Worm (Caenorhabditis elegans) whole organism, L1 larva: ENCODE measurements around the gene sid-2.

Experiments used
- Y116A8C.19 ChIP-seq: sonication (generic microtip); optimal IDR thresholded peaks from 2 replicates; lab custom pipeline; 2016; ENCODE audit warnings: missing compliant biosample characterization, missing genetic modification characterization, borderline replicate concordance
- alr-1 ChIP-seq: fragments of 200-800 bp; sonication (Bioruptor generic); optimal IDR thresholded peaks from 2 replicates; lab custom pipeline; 2018; ENCODE audit warnings: borderline replicate concordance, mild to moderate bottlenecking, missing genetic modification characterization, missing compliant biosample characterization
- aly-2 ChIP-seq: fragments of 150-350 bp; optimal IDR thresholded peaks from 2 replicates; lab custom pipeline; 2014; ENCODE audit warnings: missing biosample characterization, missing genetic modification characterization
- blmp-1 ChIP-seq: fragments of 150-350 bp; optimal IDR thresholded peaks from 2 replicates; lab custom pipeline; 2014; ENCODE audit warnings: missing biosample characterization, missing genetic modification characterization
- ceh-82 ChIP-seq, 3 experiments: fragments of 150-350 bp in 1 of 3; sonication (generic microtip) in 2 of 3; optimal IDR thresholded peaks; 2 replicates each; lab custom pipeline; 2014 to 2017; ENCODE audit warnings: missing biosample characterization in 3 of 3, missing genetic modification characterization in 3 of 3
- ceh-90 ChIP-seq: sonication (generic microtip); optimal IDR thresholded peaks from 2 replicates; lab custom pipeline; 2016; ENCODE audit warnings: missing genetic modification characterization, missing compliant biosample characterization
- ces-1 ChIP-seq: fragments of 150-350 bp; optimal IDR thresholded peaks from 2 replicates; lab custom pipeline; 2014; ENCODE audit warnings: missing biosample characterization, missing genetic modification reagents, missing genetic modification characterization
- dpl-1 ChIP-seq, 3 experiments: fragments of 150-350 bp in 2 of 3; sonication (generic microtip) in 1 of 3; optimal IDR thresholded peaks; 2 replicates each; lab custom pipeline; 2014 to 2017; ENCODE audit warnings: missing biosample characterization in 3 of 3, missing genetic modification characterization in 3 of 3, missing genetic modification reagents in 3 of 3
- dsc-1 ChIP-seq: sonication (generic microtip); optimal IDR thresholded peaks from 2 replicates; lab custom pipeline; 2016; ENCODE audit warnings: mild to moderate bottlenecking, missing genetic modification characterization, missing compliant biosample characterization
- efl-1 ChIP-seq, 4 experiments: fragments of 150-350 bp; optimal IDR thresholded peaks in 3 of 4; peaks in 1 of 4; 1 replicate in 1 of 4; 2 replicates in 3 of 4; lab custom pipeline; 2014; ENCODE audit warnings: missing biosample characterization in 2 of 4, missing genetic modification characterization in 2 of 4, missing genetic modification reagents in 2 of 4
- efl-3 ChIP-seq: fragments of 200-800 bp; sonication (Bioruptor generic); optimal IDR thresholded peaks from 2 replicates; lab custom pipeline; 2018; ENCODE audit warnings: mild to moderate bottlenecking, missing genetic modification characterization, missing compliant biosample characterization
- egl-13 ChIP-seq: sonication (generic microtip); optimal IDR thresholded peaks from 2 replicates; lab custom pipeline; 2016; ENCODE audit warnings: missing genotype, missing genetic modification reagents, missing genetic modification characterization, missing compliant biosample characterization
- elt-3 ChIP-seq, 6 experiments: fragments of 150-350 bp in 1 of 6; sonication (generic microtip); optimal IDR thresholded peaks; 2 replicates each; lab custom pipeline; 2017 to 2018; ENCODE audit warnings: missing biosample characterization in 6 of 6, missing genetic modification characterization in 6 of 6, inconsistent platforms in 1 of 6
- ets-5 ChIP-seq: fragments of 200-800 bp; sonication (Bioruptor generic); IDR thresholded peaks from 2 replicates; pipeline ENCODE4 v1.3.6; 2022; ENCODE audit warnings: missing genetic modification characterization, missing compliant biosample characterization
- fkh-10 ChIP-seq: sonication (generic microtip); optimal IDR thresholded peaks from 2 replicates; lab custom pipeline; 2017; ENCODE audit warnings: missing biosample characterization, missing genetic modification reagents, missing genetic modification characterization
- fkh-8 ChIP-seq: sonication (generic microtip); optimal IDR thresholded peaks from 2 replicates; lab custom pipeline; 2016; ENCODE audit warnings: mild to moderate bottlenecking, missing genetic modification characterization, missing compliant biosample characterization
- fos-1 ChIP-seq: fragments of 150-350 bp; optimal IDR thresholded peaks from 2 replicates; lab custom pipeline; 2014; ENCODE audit warnings: missing biosample characterization, missing genetic modification characterization
- grh-1 ChIP-seq: fragments of 200-800 bp; sonication (Bioruptor generic); IDR thresholded peaks from 2 replicates; pipeline ENCODE4 v1.3.6; 2022; ENCODE audit warnings: missing genetic modification reagents, missing genetic modification characterization, missing compliant biosample characterization
- hlh-17 ChIP-seq: fragments of 200-800 bp; sonication (Bioruptor generic); optimal IDR thresholded peaks from 2 replicates; lab custom pipeline; 2018; ENCODE audit warnings: missing genetic modification characterization, mild to moderate bottlenecking, missing compliant biosample characterization, moderate library complexity, borderline replicate concordance
- lin-13 ChIP-seq: fragments of 150-350 bp; optimal IDR thresholded peaks from 2 replicates; lab custom pipeline; 2014; ENCODE audit warnings: missing biosample characterization, missing genetic modification reagents, missing genetic modification characterization
- lin-14 ChIP-seq: fragments of 200-800 bp; sonication (Bioruptor generic); optimal IDR thresholded peaks from 2 replicates; lab custom pipeline; 2018; ENCODE audit warnings: mild to moderate bottlenecking, missing genetic modification characterization, moderate library complexity, missing compliant biosample characterization
- lin-15B ChIP-seq: fragments of 150-350 bp; sonication (generic microtip); optimal IDR thresholded peaks from 3 replicates; lab custom pipeline; 2014; ENCODE audit warnings: missing biosample characterization, missing genetic modification characterization
- lin-39 ChIP-seq: fragments of 150-350 bp; optimal IDR thresholded peaks from 2 replicates; lab custom pipeline; 2014; ENCODE audit warnings: missing biosample characterization, missing genetic modification reagents, missing genetic modification characterization
- lsy-2 ChIP-seq, 2 experiments: fragments of 150-350 bp; optimal IDR thresholded peaks; 2 replicates each; lab custom pipeline; 2014; ENCODE audit warnings: missing biosample characterization in 2 of 2, missing genetic modification characterization in 2 of 2
- mep-1 ChIP-seq: fragments of 150-350 bp; optimal IDR thresholded peaks from 2 replicates; lab custom pipeline; 2014; ENCODE audit warnings: missing biosample characterization, missing genetic modification characterization
- nhr-71 ChIP-seq: sonication (generic microtip); optimal IDR thresholded peaks from 2 replicates; lab custom pipeline; 2016; ENCODE audit warnings: mild to moderate bottlenecking, missing genetic modification characterization, moderate library complexity, missing compliant biosample characterization
- nhr-77 ChIP-seq: fragments of 150-350 bp; optimal IDR thresholded peaks from 2 replicates; lab custom pipeline; 2014; ENCODE audit warnings: missing biosample characterization, missing genetic modification characterization
- nhr-85 ChIP-seq: sonication (generic microtip); peaks from one replicate; lab custom pipeline; 2016; ENCODE audit warnings: missing genetic modification characterization, inconsistent platforms, missing compliant biosample characterization
- pag-3 ChIP-seq: sonication (generic microtip); optimal IDR thresholded peaks from 2 replicates; lab custom pipeline; 2017; ENCODE audit warnings: missing genetic modification characterization, mild to moderate bottlenecking, missing compliant biosample characterization, antibody characterized with exemption, borderline replicate concordance; ENCODE audit not compliant: insufficient read depth
- pax-3 ChIP-seq: fragments of 200-800 bp; sonication (Bioruptor generic); optimal IDR thresholded peaks from 2 replicates; lab custom pipeline; 2018; ENCODE audit warnings: mild to moderate bottlenecking, missing genetic modification characterization, moderate library complexity, missing compliant biosample characterization
- pqm-1 ChIP-seq: sonication (generic microtip); optimal IDR thresholded peaks from 3 replicates; lab custom pipeline; 2017; ENCODE audit warnings: missing biosample characterization, missing genetic modification characterization
- rnt-1 ChIP-seq: sonication (generic microtip); optimal IDR thresholded peaks from 2 replicates; lab custom pipeline; 2016; ENCODE audit warnings: mild to moderate bottlenecking, missing genetic modification characterization, moderate library complexity, missing compliant biosample characterization
- skn-1 ChIP-seq: fragments of 150-350 bp; optimal IDR thresholded peaks from 2 replicates; lab custom pipeline; 2014; ENCODE audit warnings: missing biosample characterization, missing genetic modification characterization
- snpc-4 ChIP-seq: fragments of 150-350 bp; optimal IDR thresholded peaks from 2 replicates; lab custom pipeline; 2014; ENCODE audit warnings: missing biosample characterization, missing genetic modification characterization
- swsn-7 ChIP-seq: sonication (generic microtip); optimal IDR thresholded peaks from 2 replicates; lab custom pipeline; 2016; ENCODE audit warnings: missing genetic modification characterization, missing compliant biosample characterization
- tbx-2 ChIP-seq: sonication (generic microtip); optimal IDR thresholded peaks from 2 replicates; lab custom pipeline; 2016; ENCODE audit warnings: missing genetic modification characterization, missing compliant biosample characterization
- unc-86 ChIP-seq: sonication (generic microtip); optimal IDR thresholded peaks from 2 replicates; lab custom pipeline; 2016; ENCODE audit warnings: missing genetic modification characterization, missing compliant biosample characterization
- unc-98 ChIP-seq: fragments of 200-800 bp; sonication (Bioruptor generic); IDR thresholded peaks from 2 replicates; pipeline ENCODE4 v1.3.6; 2022; ENCODE audit warnings: missing genetic modification characterization, missing compliant biosample characterization
- ztf-4 ChIP-seq: fragments of 150-350 bp; optimal IDR thresholded peaks from 2 replicates; lab custom pipeline; 2014; ENCODE audit warnings: missing biosample characterization, missing genetic modification characterization

Gene sid-2

DNA sequence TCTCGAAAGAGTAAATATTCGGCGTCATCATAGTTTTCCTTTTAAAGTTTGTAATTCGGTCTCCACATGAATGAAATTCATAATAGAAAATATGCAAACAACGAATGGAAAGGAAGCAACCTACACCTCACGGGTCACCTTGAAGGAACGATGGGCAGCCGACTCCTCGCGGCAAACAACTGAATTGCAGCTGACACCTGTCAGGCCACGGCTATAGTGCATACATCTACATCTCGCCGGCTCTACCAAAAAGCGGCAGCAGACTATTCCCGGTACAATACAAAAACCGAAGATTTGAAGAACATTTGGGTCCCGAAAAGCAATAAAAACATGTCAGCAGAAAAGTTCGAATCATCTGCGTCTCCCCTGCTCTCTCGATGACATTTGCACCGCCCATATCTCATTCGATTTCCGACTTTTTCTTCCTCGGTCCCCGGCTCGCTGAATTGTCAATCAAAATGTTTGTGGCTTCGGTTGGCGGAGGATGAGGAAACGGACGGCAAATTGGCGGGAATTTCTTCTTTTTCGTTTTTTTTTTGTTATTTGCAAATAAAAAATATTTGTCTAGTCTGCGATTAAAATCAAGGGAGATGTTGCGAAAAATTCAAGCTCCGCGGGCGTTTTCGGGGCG lies 43.4 kb upstream of the sid-2 start:
- TF ChIP-seq fkh-10 (GFP tag; lab: Kevin White, UChicago) (peak; percentile 74), nhr-71 (tag; lab: Kevin White, UChicago) (peak; percentile 12), lin-13 (GFP tag; lab: Kevin White, UChicago) (peak; percentile 5), hlh-17 (GFP tag; lab: Kevin White, UChicago) (no peak), aly-2 (no peak), swsn-7 (tag; lab: Kevin White, UChicago) (peak; percentile 13), alr-1 (tag; lab: Kevin White, UChicago) (no peak), rnt-1 (peak; percentile 23), grh-1 (GFP tag; lab: Robert Waterston, UW) (no peak), pax-3 (no peak), lsy-2 (tag; optimal IDR thresholded peaks at IDR 0.05; lab: Kevin White, UChicago) (peak in 1 of 2 experiments; percentile 20), efl-1 (optimal IDR thresholded peaks at IDR 0.05; lab: Kevin White, UChicago) (peak in 1 of 2 experiments; percentile 4), efl-1 (GFP tag; optimal IDR thresholded peaks at IDR 0.05 in 1 of 2; lab: Kevin White, UChicago) (peak in 1 of 2 experiments; percentile 71), fkh-8 (tag; lab: Kevin White, UChicago) (no peak), ceh-82 (tag; optimal IDR thresholded peaks at IDR 0.05; lab: Kevin White, UChicago) (peak in 2 of 3 experiments; percentile 27 to 54), lin-14 (peak; percentile 82), tbx-2 (peak; percentile 12), dpl-1 (GFP tag; optimal IDR thresholded peaks at IDR 0.05; lab: Kevin White, UChicago) (peak in 1 of 3 experiments; percentile 14), lin-15B (tag; lab: Kevin White, UChicago) (no peak), dsc-1 (tag; lab: Kevin White, UChicago) (peak; percentile 33), efl-3 (GFP tag; lab: Kevin White, UChicago) (no peak), snpc-4 (tag; lab: Kevin White, UChicago) (peak; percentile 72)

DNA sequence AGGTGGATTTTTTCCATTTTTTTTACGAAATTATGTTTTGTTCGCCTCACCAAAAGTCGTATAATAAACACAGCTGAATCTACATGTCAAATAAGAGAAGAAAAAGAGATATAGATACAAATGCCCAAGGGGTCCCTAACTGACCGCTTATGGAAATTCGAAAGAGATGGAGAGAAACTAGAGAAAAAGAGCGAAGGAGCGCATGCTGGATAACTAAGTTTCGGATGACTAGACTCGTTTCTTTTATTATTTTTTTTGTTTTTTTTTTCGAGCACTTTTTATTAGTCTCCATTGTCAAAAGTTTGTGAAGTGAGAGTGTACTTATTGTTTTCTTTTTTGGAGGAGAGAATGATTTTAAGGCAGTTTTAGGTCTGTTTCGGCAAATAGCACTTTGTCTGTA lies 41.6 kb upstream of the sid-2 start:
- TF ChIP-seq fkh-10 (GFP tag; lab: Kevin White, UChicago) (peak; percentile 58), nhr-71 (tag; lab: Kevin White, UChicago) (peak; percentile 1), lsy-2 (tag; optimal IDR thresholded peaks at IDR 0.05; lab: Kevin White, UChicago) (peak in 1 of 2 experiments; percentile 18), lin-14 (peak; percentile 59), lin-39 (tag; lab: Kevin White, UChicago) (no peak), nhr-77 (no peak), ces-1 (GFP tag; lab: Kevin White, UChicago) (peak; percentile 52), ceh-82 (tag; optimal IDR thresholded peaks at IDR 0.05; lab: Kevin White, UChicago) (peak in 2 of 3 experiments; percentile 4 to 12)

DNA sequence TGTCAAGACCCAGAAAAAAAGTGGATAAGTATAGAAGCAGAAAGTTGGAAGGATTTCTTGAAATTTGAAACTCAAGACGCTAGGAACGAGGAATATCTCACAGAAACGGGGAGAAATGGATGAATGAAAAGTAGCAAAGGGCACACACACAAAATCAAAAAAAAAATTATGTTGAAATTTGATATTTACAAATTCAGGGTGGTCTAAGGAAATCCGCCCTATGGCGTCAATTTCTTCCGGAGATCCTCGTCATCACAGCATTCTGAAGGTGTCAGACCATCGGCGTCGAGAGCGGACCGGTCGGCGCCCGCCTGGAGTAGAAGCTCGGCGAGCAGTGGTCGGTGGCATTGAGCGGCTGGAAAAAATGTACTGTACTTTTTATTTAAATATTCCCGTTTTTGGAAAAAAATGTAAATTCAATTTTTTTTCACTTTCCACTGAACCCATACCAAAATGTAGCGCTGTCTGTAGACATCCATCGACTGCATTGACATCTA lies 39.2 kb upstream of the sid-2 start:
- TF ChIP-seq lin-13 (GFP tag; lab: Kevin White, UChicago) (no peak), blmp-1 (tag; lab: Kevin White, UChicago) (no peak)

DNA sequence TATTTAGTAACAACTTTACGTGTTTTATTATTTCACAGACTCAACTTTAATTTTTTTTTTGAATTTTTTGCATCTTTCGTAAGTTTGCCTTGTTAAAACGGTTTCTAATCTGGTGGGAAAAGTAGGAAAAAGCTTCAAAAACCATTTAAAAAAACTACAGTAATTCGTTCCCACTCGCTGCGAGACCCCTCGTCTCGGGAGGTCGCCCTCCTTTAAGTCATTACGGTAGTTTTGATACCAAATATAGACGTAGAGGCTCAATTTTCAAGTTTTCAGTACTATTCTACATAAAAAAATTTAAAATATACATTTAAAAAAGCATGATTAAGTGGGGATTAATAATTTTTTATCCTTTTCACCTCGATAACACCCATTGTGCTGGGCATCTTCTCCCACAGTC lies 38.4 kb upstream of the sid-2 start:
- TF ChIP-seq unc-98 (GFP tag; lab: Robert Waterston, UW) (no peak), pqm-1 (tag; lab: Kevin White, UChicago) (no peak), ceh-90 (tag; lab: Kevin White, UChicago) (no peak), nhr-85 (tag; lab: Kevin White, UChicago) (no peak), skn-1 (tag; lab: Kevin White, UChicago) (no peak), egl-13 (tag; lab: Kevin White, UChicago) (no peak), fos-1 (tag; lab: Kevin White, UChicago) (no peak), ztf-4 (tag; lab: Kevin White, UChicago) (no peak), lin-14 (no peak), elt-3 (tag; optimal IDR thresholded peaks at IDR 0.05; lab: Kevin White, UChicago) (no peak), ets-5 (GFP tag; lab: Robert Waterston, UW) (no peak), pag-3 (tag; lab: Kevin White, UChicago) (no peak), nhr-71 (tag; lab: Kevin White, UChicago) (no peak), Y116A8C.19 (tag; lab: Kevin White, UChicago) (no peak), unc-86 (tag; lab: Kevin White, UChicago) (no peak), mep-1 (tag; lab: Kevin White, UChicago) (no peak)
